Fruit fly (Drosophila melanogaster): ENCODE results near the gene CG3213.

CG3213 gene

DNA sequence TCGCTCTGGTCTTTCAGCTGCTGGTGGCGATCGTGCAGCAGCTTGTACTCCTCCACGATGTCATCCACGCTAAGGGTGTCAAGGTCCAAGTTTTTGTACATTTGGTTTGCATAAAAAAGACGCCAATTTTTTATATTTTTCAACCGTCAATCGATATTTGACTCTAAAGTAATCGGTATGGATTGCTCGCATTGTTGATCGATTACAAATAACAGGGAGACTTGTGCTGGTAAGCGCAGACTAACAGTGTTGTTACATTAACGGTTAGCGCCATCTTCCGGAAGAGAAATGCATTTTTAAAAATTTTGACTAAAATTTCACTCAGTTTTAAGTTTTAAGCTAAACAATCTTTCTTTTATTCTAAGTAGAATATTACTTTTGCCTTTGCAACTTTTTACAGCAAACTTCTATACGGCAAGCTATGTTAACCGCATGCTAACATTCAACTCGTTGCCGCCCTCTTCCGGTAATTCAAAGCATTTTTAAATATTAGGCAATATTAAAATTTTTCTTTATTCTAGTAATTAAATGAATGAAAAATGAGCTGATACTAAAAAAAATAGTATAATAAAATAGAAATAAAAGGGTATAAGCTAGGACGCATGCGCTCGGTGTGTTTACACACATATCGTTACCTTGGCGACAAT, 10.9 kb upstream of the CG3213 start, which contains the start of the genes Spindly and IFT57 (continued):
- TF ChIP-seq CG16813 (GFP tag; IDR thresholded peaks at IDR 0.05; ENCODE audit: partially characterized antibody) (peak; percentile 57), Dek (tag; optimal IDR thresholded peaks at IDR 0.05) (no peak), rib (GFP tag; IDR thresholded peaks at IDR 0.05) (no peak), CG4282 (GFP tag; optimal IDR thresholded peaks at IDR 0.05) (no peak), Dref (GFP tag; IDR thresholded peaks at IDR 0.05) (peak; percentile 83), crol (GFP tag; IDR thresholded peaks at IDR 0.05) (no peak), CG4707 (GFP tag; optimal IDR thresholded peaks at IDR 0.05) (no peak), CG31224 (GFP tag; IDR thresholded peaks at IDR 0.05) (no peak), maf-S (GFP tag; optimal IDR thresholded peaks at IDR 0.05) (no peak), Hey (tag; optimal IDR thresholded peaks at IDR 0.05) (no peak), CG17802 (tag; optimal IDR thresholded peaks at IDR 0.05) (no peak), jumu (GFP tag; optimal IDR thresholded peaks at IDR 0.05) (no peak), CG14965 (GFP tag; optimal IDR thresholded peaks at IDR 0.05; ENCODE audit: borderline replicate concordance) (no peak), Deaf1 (tag; optimal IDR thresholded peaks at IDR 0.05) (no peak), CG15696 (tag; optimal IDR thresholded peaks at IDR 0.05) (no peak), CG4404 (GFP tag; IDR thresholded peaks at IDR 0.05) (no peak), Bteb2 (GFP tag; optimal IDR thresholded peaks at IDR 0.05) (no peak), CG33213 (GFP tag; optimal IDR thresholded peaks at IDR 0.05) (no peak), dati (GFP tag; IDR thresholded peaks at IDR 0.05) (no peak), CG14441 (GFP tag; IDR thresholded peaks at IDR 0.05) (no peak), mld (GFP tag; IDR thresholded peaks at IDR 0.05; ENCODE audit: partially characterized antibody) (no peak), slbo (GFP tag; IDR thresholded peaks at IDR 0.05) (no peak), ash1 (GFP tag; optimal IDR thresholded peaks at IDR 0.05) (no peak), Fer3 (tag; optimal IDR thresholded peaks at IDR 0.05) (no peak), CG7556 (GFP tag; optimal IDR thresholded peaks at IDR 0.05) (no peak), HLHmδ (GFP tag; optimal IDR thresholded peaks at IDR 0.05) (no peak), Hsf (GFP tag; optimal IDR thresholded peaks at IDR 0.05) (no peak), CG18476 (GFP tag; optimal IDR thresholded peaks at IDR 0.05) (no peak), al (GFP tag; IDR thresholded peaks at IDR 0.05) (no peak), B-H1 (GFP tag; IDR thresholded peaks at IDR 0.05) (no peak), btn (GFP tag; optimal IDR thresholded peaks at IDR 0.05) (no peak), CG33557 (GFP tag; optimal IDR thresholded peaks at IDR 0.05) (no peak), Taf1 (GFP tag; IDR thresholded peaks at IDR 0.05) (no peak), CG2120 (GFP tag; optimal IDR thresholded peaks at IDR 0.05) (no peak), Ets65A (GFP tag) (no peak), ab (GFP tag; optimal IDR thresholded peaks at IDR 0.05) (no peak), CG42726 (GFP tag; IDR thresholded peaks at IDR 0.05; ENCODE audit: partially characterized antibody) (no peak), Bgb (GFP tag; IDR thresholded peaks at IDR 0.05; ENCODE audit: partially characterized antibody) (peak; percentile 59; the same call in 1 of the 2 replicates), Xrp1 (GFP tag; IDR thresholded peaks at IDR 0.05) (no peak), hth (optimal IDR thresholded peaks at IDR 0.05) (no peak), NFAT (GFP tag; IDR thresholded peaks at IDR 0.05) (no peak), kah (GFP tag; optimal IDR thresholded peaks at IDR 0.05) (no peak), pzg (GFP tag; optimal IDR thresholded peaks at IDR 0.05) (peak; percentile 33), fd3F (GFP tag; optimal IDR thresholded peaks at IDR 0.05) (no peak), YL-1 (GFP tag; optimal IDR thresholded peaks at IDR 0.05) (no peak), bowl (GFP tag; IDR thresholded peaks at IDR 0.05) (no peak), ro (GFP tag; IDR thresholded peaks at IDR 0.05) (no peak), CG2199 (GFP tag; IDR thresholded peaks at IDR 0.05) (no peak), CG16863 (GFP tag; optimal IDR thresholded peaks at IDR 0.05) (no peak), CrebB (tag; optimal IDR thresholded peaks at IDR 0.05) (no peak), cwo (GFP tag; optimal IDR thresholded peaks at IDR 0.05) (no peak), ken (GFP tag; IDR thresholded peaks at IDR 0.05) (no peak)

All from whole organism, embryonic.